Worm (Caenorhabditis elegans): ENCODE results near the gene mbl-1.

Gene mbl-1

DNA sequence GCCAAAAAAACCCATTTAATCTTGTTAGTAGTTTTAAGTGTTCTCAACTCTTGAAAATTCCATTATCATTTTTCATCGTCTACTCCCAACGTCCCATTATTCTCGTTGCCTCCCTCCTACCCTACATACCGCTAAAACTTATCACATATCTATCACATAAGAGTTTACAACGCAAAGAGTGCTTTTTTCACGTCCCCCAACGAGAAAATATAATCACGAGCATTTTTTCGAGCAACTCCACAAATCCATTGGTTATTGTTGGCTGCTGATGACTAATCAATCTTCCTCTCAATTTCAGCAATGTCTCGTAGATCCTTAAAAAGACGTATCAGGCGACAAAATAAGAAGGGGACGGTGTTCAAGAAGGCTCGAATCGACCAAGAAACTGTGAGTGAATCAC lies at the start of gene mbl-1:
Gene mbl-1 (plus strand): TSS at position 301 of the 400 bp plus-strand sequence.
- no peak for TF ChIP-seq elt-3 (tag; optimal IDR thresholded peaks at IDR 0.05)
- no peak for TF ChIP-seq fkh-10 (GFP tag; optimal IDR thresholded peaks at IDR 0.05)
- TF ChIP-seq efl-1 (optimal IDR thresholded peaks at IDR 0.05): no peak
- peak in 1 of 2 experiments; percentile 2 for TF ChIP-seq efl-1 (GFP tag; optimal IDR thresholded peaks at IDR 0.05 in 1 of 2)
- TF ChIP-seq ceh-82 (tag; optimal IDR thresholded peaks at IDR 0.05): no peak
- TF ChIP-seq aly-2 (tag; optimal IDR thresholded peaks at IDR 0.05): no peak

DNA sequence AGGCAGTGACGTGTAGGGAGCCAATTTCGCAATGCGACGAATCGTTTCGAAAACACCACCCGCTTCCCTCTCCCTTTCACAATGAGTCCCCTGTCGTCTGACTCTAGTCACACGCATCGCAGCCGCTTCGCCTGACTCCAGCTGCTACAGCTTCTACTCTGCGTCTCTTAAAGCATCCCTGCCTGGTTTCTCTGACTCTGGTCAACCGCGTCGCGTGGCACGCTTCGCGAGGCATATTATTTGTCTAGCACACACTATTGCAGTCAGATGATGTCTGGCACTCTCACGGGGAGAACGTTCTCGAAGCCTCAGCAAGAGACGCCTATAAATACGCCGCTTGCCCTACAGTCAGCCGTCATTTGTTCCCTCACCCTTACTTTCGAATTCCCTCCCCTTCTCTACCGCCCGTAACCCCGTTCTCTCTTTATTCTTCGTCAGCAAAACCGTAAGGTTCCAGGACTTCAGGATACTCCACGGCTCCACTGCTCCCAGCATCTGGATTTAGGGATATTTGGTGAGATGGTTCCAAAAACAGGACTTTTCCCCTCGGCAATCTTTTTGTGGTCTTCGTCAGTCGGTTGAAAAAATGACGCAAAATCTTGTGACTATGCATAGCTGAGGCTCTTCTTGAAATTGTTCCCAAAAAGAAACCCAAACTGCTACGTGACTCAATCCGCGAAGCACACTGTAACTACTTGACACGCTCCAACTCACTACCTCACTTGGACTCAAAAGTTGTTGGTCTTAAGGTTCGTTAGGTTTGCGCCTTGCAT lies 48.7 kb upstream of the mbl-1 start:
- TF ChIP-seq nhr-11 (tag; optimal IDR thresholded peaks at IDR 0.05): peak; percentile 94
- TF ChIP-seq alr-1 (tag; optimal IDR thresholded peaks at IDR 0.05; ENCODE audit: borderline replicate concordance): no peak
- peak; percentile 99 for TF ChIP-seq nhr-77 (tag; optimal IDR thresholded peaks at IDR 0.05)
- TF ChIP-seq ztf-4 (tag; optimal IDR thresholded peaks at IDR 0.05): peak; percentile 97
- TF ChIP-seq mef-2 (tag; optimal IDR thresholded peaks at IDR 0.05): peak; percentile 95
- peak; percentile 55 to 72 (median 68) for TF ChIP-seq dpl-1 (GFP tag; optimal IDR thresholded peaks at IDR 0.05)
- TF ChIP-seq mab-9 (GFP tag; IDR thresholded peaks at IDR 0.05): peak; percentile 85
- peak; percentile 99 for TF ChIP-seq jun-1 (tag; optimal IDR thresholded peaks at IDR 0.05)
- peak; percentile 88 for TF ChIP-seq sup-37 (GFP tag; optimal IDR thresholded peaks at IDR 0.05)
- peak in 1 of 2 experiments; percentile 88 for TF ChIP-seq ztf-11 (tag; optimal IDR thresholded peaks at IDR 0.05)
- peak; percentile 98 for TF ChIP-seq unc-86 (tag; optimal IDR thresholded peaks at IDR 0.05)
- peak; percentile 15 for TF ChIP-seq unc-30 (tag; optimal IDR thresholded peaks at IDR 0.05)
- peak; percentile 86 for TF ChIP-seq lir-3 (tag; optimal IDR thresholded peaks at IDR 0.05; ENCODE audit: poor library complexity)
- no peak for TF ChIP-seq unc-62 (GFP tag; optimal IDR thresholded peaks at IDR 0.05)
- peak; percentile 72 to 94 (median 91) for TF ChIP-seq ceh-82 (tag; optimal IDR thresholded peaks at IDR 0.05)
- peak in 3 of 6 experiments; percentile 87 to 96 (median 95) for TF ChIP-seq elt-3 (tag; optimal IDR thresholded peaks at IDR 0.05)
- peak; percentile 97 for TF ChIP-seq zip-4 (GFP tag; optimal IDR thresholded peaks at IDR 0.05)
- peak; percentile 90 for TF ChIP-seq blmp-1 (tag; optimal IDR thresholded peaks at IDR 0.05)
- TF ChIP-seq mep-1 (tag; optimal IDR thresholded peaks at IDR 0.05): peak; percentile 91
- TF ChIP-seq mdl-1 (tag; optimal IDR thresholded peaks at IDR 0.05): peak; percentile 82 to 99
- no peak for TF ChIP-seq efl-3 (GFP tag; optimal IDR thresholded peaks at IDR 0.05)
- peak; percentile 95 for TF ChIP-seq grh-1 (GFP tag; IDR thresholded peaks at IDR 0.05)
- peak; percentile 99 for TF ChIP-seq tbx-2 (tag; optimal IDR thresholded peaks at IDR 0.05)
- peak; percentile 9 for TF ChIP-seq C34B4.2 (tag; optimal IDR thresholded peaks at IDR 0.05)
- peak; percentile 84 for TF ChIP-seq rnt-1 (tag; optimal IDR thresholded peaks at IDR 0.05)
- peak; percentile 91 for TF ChIP-seq ceh-88 (GFP tag; IDR thresholded peaks at IDR 0.05)
- no peak for TF ChIP-seq ceh-90 (tag; optimal IDR thresholded peaks at IDR 0.05)
- peak; percentile 70 for TF ChIP-seq nhr-12 (tag; optimal IDR thresholded peaks at IDR 0.05)
- TF ChIP-seq irx-1 (tag; optimal IDR thresholded peaks at IDR 0.05): peak; percentile 94
- TF ChIP-seq C04F5.9 (tag; optimal IDR thresholded peaks at IDR 0.05): peak; percentile 84
- peak; percentile 90 for TF ChIP-seq sox-4 (tag; optimal IDR thresholded peaks at IDR 0.05)
- TF ChIP-seq lsy-2 (tag; optimal IDR thresholded peaks at IDR 0.05): peak; percentile 90 to 97
- no peak for TF ChIP-seq sptf-1 (tag; optimal IDR thresholded peaks at IDR 0.05)
- TF ChIP-seq aha-1 (tag; optimal IDR thresholded peaks at IDR 0.05): peak; percentile 74
- peak; percentile 97 for TF ChIP-seq fkh-10 (GFP tag; optimal IDR thresholded peaks at IDR 0.05)
- TF ChIP-seq tlp-1 (tag; optimal IDR thresholded peaks at IDR 0.05): no peak
- TF ChIP-seq hlh-4 (tag; optimal IDR thresholded peaks at IDR 0.05): no peak
- peak; percentile 99 for TF ChIP-seq snu-23 (GFP tag; optimal IDR thresholded peaks at IDR 0.05)
- TF ChIP-seq efl-1 (optimal IDR thresholded peaks at IDR 0.05): peak; percentile 84 to 92
- peak; percentile 60 to 96 for TF ChIP-seq efl-1 (GFP tag; optimal IDR thresholded peaks at IDR 0.05 in 1 of 2)
- TF ChIP-seq hlh-17 (GFP tag; optimal IDR thresholded peaks at IDR 0.05; ENCODE audit: borderline replicate concordance): no peak
- peak; percentile 47 for TF ChIP-seq nhr-28 (tag; optimal IDR thresholded peaks at IDR 0.05)
- TF ChIP-seq Y116A8C.19 (tag; optimal IDR thresholded peaks at IDR 0.05; ENCODE audit: borderline replicate concordance): no peak
- TF ChIP-seq lin-14 (GFP tag; optimal IDR thresholded peaks at IDR 0.05): peak; percentile 99
- peak; percentile 91 for TF ChIP-seq isw-1 (GFP tag; IDR thresholded peaks at IDR 0.05)
- peak; percentile 100 for TF ChIP-seq nhr-71 (tag; optimal IDR thresholded peaks at IDR 0.05)
- peak; percentile 81 to 92 for TF ChIP-seq lin-35 (GFP tag; optimal IDR thresholded peaks at IDR 0.05)
